Worm (Caenorhabditis elegans): ENCODE measurements around the gene gtl-1.

DNA sequence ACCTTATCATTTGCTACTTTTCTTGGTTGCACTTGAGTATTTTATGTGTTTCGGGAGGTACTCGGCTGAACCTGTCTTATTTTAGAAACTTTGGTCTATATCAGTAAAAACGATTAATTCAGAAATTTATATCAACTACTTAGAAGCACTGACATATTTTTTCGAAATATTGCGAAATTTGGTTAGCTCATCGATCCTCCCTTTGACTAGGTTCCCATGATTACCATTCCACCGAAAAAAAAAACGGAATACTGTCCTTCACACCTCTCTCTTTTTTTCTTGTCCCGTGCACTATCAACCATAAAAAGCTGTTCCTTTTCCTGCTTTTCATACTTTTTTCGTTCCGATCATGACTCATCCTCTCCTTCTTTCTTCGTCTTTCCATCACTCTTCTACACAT is 25.9 kb upstream of the gtl-1 start:
- TF ChIP-seq ref-1 (GFP tag; conservative IDR thresholded peaks at IDR 0.05) (no peak), T22C8.4 (GFP tag; IDR thresholded peaks at IDR 0.05) (no peak), ztf-29 (GFP tag; IDR thresholded peaks at IDR 0.05) (no peak), tab-1 (GFP tag; IDR thresholded peaks at IDR 0.05) (no peak), ztf-23 (GFP tag; IDR thresholded peaks at IDR 0.05) (no peak), med-1 (GFP tag; optimal IDR thresholded peaks at IDR 0.05; ENCODE audit: insufficient read depth) (no peak), flt-1 (GFP tag; IDR thresholded peaks at IDR 0.05) (no peak), klf-2 (GFP tag; conservative IDR thresholded peaks at IDR 0.05) (no peak)
